Fruit fly (Drosophila melanogaster) whole organism, embryonic: ENCODE data around the gene Actn.
A peak's percentile ranks its signal among the peaks of the same experiment; 100 is the strongest.

ENCODE experiments used
- BEAF-32 ChIP-seq: fragments of 200-800 bp; sonication (Bioruptor generic); optimal IDR thresholded peaks from 3 replicates; lab custom pipeline; 2017; ENCODE audit warnings: missing biosample characterization, missing genetic modification characterization, mild to moderate bottlenecking, moderate library complexity, missing genetic modification reagents
- CG10543 ChIP-seq: fragments of 200-800 bp; sonication (Bioruptor generic); optimal IDR thresholded peaks from 3 replicates; lab custom pipeline; 2017; ENCODE audit warnings: missing biosample characterization, mild to moderate bottlenecking, missing genetic modification characterization, moderate library complexity
- CG12659 ChIP-seq: fragments of 200-800 bp; sonication (Bioruptor generic); optimal IDR thresholded peaks from 3 replicates; lab custom pipeline; 2017; ENCODE audit warnings: mild to moderate bottlenecking, missing biosample characterization, missing genetic modification reagents, missing genetic modification characterization
- CG13287 ChIP-seq: fragments of 200-800 bp; sonication (Bioruptor generic); IDR thresholded peaks from 2 replicates; pipeline ENCODE4 v1.3.6; 2022; ENCODE audit warnings: missing biosample characterization, missing genetic modification characterization; ENCODE audit not compliant: partially characterized antibody
- CG13894 ChIP-seq: fragments of 200-800 bp; sonication (Bioruptor generic); optimal IDR thresholded peaks from 3 replicates; lab custom pipeline; 2018; ENCODE audit warnings: missing biosample characterization, mild to moderate bottlenecking, missing genetic modification characterization, moderate library complexity
- CG15601 ChIP-seq: fragments of 200-800 bp; sonication (Bioruptor generic); optimal IDR thresholded peaks from 3 replicates; lab custom pipeline; 2019; ENCODE audit warnings: missing biosample characterization, mild to moderate bottlenecking, missing genetic modification characterization, moderate library complexity
- CG16813 ChIP-seq: fragments of 200-800 bp; sonication (Bioruptor generic); IDR thresholded peaks from 3 replicates; pipeline ENCODE4 v1.3.6; 2022; ENCODE audit warnings: missing biosample characterization, missing genetic modification characterization; ENCODE audit not compliant: partially characterized antibody
- CG17361 ChIP-seq: fragments of 200-800 bp; sonication (Bioruptor generic); IDR thresholded peaks from 3 replicates; pipeline ENCODE4 v1.3.6; 2022; ENCODE audit warnings: missing biosample characterization, missing genetic modification characterization
- CG2116 ChIP-seq: fragments of 200-800 bp; sonication (Bioruptor generic); optimal IDR thresholded peaks from 3 replicates; lab custom pipeline; 2018; ENCODE audit warnings: missing biosample characterization, mild to moderate bottlenecking, missing genetic modification characterization
- CG2678 ChIP-seq: fragments of 200-800 bp; sonication (Bioruptor generic); optimal IDR thresholded peaks from 3 replicates; lab custom pipeline; 2019; ENCODE audit warnings: missing biosample characterization, mild to moderate bottlenecking, missing genetic modification characterization, moderate library complexity
- CG2712 ChIP-seq: fragments of 200-800 bp; optimal IDR thresholded peaks from 3 replicates; lab custom pipeline; 2019; ENCODE audit warnings: missing biosample characterization, mild to moderate bottlenecking, missing genetic modification characterization, moderate library complexity
- CG31388 ChIP-seq: fragments of 200-800 bp; sonication (Bioruptor generic); optimal IDR thresholded peaks from 2 replicates; lab custom pipeline; 2016; ENCODE audit warnings: missing biosample characterization, missing genetic modification characterization
- CG3163 ChIP-seq: fragments of 200-800 bp; sonication (Bioruptor generic); optimal IDR thresholded peaks from 3 replicates; lab custom pipeline; 2016; ENCODE audit warnings: missing biosample characterization, missing genetic modification characterization
- CG34376 ChIP-seq: fragments of 200-800 bp; sonication (Bioruptor generic); optimal IDR thresholded peaks from 2 replicates; lab custom pipeline; 2018; ENCODE audit warnings: missing biosample characterization, mild to moderate bottlenecking, missing genetic modification characterization
- CG42726 ChIP-seq: fragments of 200-800 bp; sonication (Bioruptor generic); IDR thresholded peaks from 2 replicates; pipeline ENCODE4 v1.3.6; 2022; ENCODE audit warnings: missing biosample characterization, missing genetic modification characterization; ENCODE audit not compliant: partially characterized antibody
- CG6654 ChIP-seq: fragments of 200-800 bp; sonication (Bioruptor generic); optimal IDR thresholded peaks from 2 replicates; lab custom pipeline; 2017; ENCODE audit warnings: missing biosample characterization, mild to moderate bottlenecking, missing genetic modification characterization
- CG7963 ChIP-seq: fragments of 200-800 bp; sonication (Bioruptor generic); IDR thresholded peaks from 3 replicates; pipeline ENCODE4 v1.3.6; 2022; ENCODE audit warnings: missing biosample characterization, missing genetic modification characterization; ENCODE audit not compliant: partially characterized antibody
- CG9797 ChIP-seq: fragments of 200-800 bp; sonication (Bioruptor generic); optimal IDR thresholded peaks from 3 replicates; lab custom pipeline; 2018; ENCODE audit warnings: missing biosample characterization, mild to moderate bottlenecking, missing genetic modification characterization
- CoRest ChIP-seq: fragments of 200-800 bp; sonication (Bioruptor generic); optimal IDR thresholded peaks from 3 replicates; lab custom pipeline; 2018; ENCODE audit warnings: missing biosample characterization, mild to moderate bottlenecking, missing genetic modification characterization, moderate library complexity
- Ets65A ChIP-seq: fragments of 200-800 bp; sonication (Bioruptor generic); peaks from one replicate; lab custom pipeline; 2016; ENCODE audit warnings: missing biosample characterization, missing genetic modification characterization
- HLH4C ChIP-seq: fragments of 200-800 bp; sonication (Bioruptor generic); IDR thresholded peaks from 3 replicates; pipeline ENCODE4 v1.3.6; 2022; ENCODE audit warnings: missing biosample characterization, missing genetic modification characterization; ENCODE audit not compliant: partially characterized antibody
- Hand ChIP-seq: fragments of 200-800 bp; sonication (Bioruptor generic); optimal IDR thresholded peaks from 2 replicates; lab custom pipeline; 2017; ENCODE audit warnings: mild to moderate bottlenecking, missing biosample characterization, missing genetic modification reagents, missing genetic modification characterization
- Hey ChIP-seq: fragments of 200-800 bp; sonication (Bioruptor generic); optimal IDR thresholded peaks from 3 replicates; lab custom pipeline; 2018; ENCODE audit warnings: missing biosample characterization, mild to moderate bottlenecking, missing genetic modification characterization
- HmgZ ChIP-seq: fragments of 200-800 bp; sonication (Bioruptor generic); optimal IDR thresholded peaks from 2 replicates; lab custom pipeline; 2018; ENCODE audit warnings: missing biosample characterization, mild to moderate bottlenecking, missing genetic modification characterization
- Hsf ChIP-seq: fragments of 200-800 bp; sonication (Bioruptor generic); optimal IDR thresholded peaks from 3 replicates; lab custom pipeline; 2016; ENCODE audit warnings: missing biosample characterization, missing genetic modification characterization
- Jarid2 ChIP-seq: fragments of 200-800 bp; sonication (Bioruptor generic); optimal IDR thresholded peaks from 3 replicates; lab custom pipeline; 2017; ENCODE audit warnings: mild to moderate bottlenecking, missing biosample characterization, missing genetic modification reagents, missing genetic modification characterization
- Med ChIP-seq: fragments of 200-800 bp; sonication (Bioruptor generic); peaks from one replicate; lab custom pipeline; 2016; ENCODE audit warnings: missing biosample characterization, missing genetic modification characterization, mild to moderate bottlenecking, inconsistent platforms, moderate library complexity
- Pdp1 ChIP-seq, 2 experiments: fragments of 200-800 bp; sonication (Bioruptor generic); optimal IDR thresholded peaks; 3 replicates each; lab custom pipeline; 2016; ENCODE audit warnings: missing biosample characterization in 2 of 2, missing genetic modification characterization in 2 of 2, mild to moderate bottlenecking in 1 of 2, moderate library complexity in 1 of 2
- Sry-δ ChIP-seq: fragments of 200-800 bp; sonication (Bioruptor generic); optimal IDR thresholded peaks from 2 replicates; lab custom pipeline; 2016; ENCODE audit warnings: missing biosample characterization, missing genetic modification characterization
- ac ChIP-seq: fragments of 200-800 bp; sonication (Bioruptor generic); optimal IDR thresholded peaks from 3 replicates; lab custom pipeline; 2017; ENCODE audit warnings: missing biosample characterization, mild to moderate bottlenecking, missing genetic modification characterization
- gfzf ChIP-seq: fragments of 200-800 bp; sonication (Bioruptor generic); optimal IDR thresholded peaks from 2 replicates; lab custom pipeline; 2016; ENCODE audit warnings: missing biosample characterization, mild to moderate bottlenecking, missing genetic modification characterization, moderate library complexity
- kni ChIP-seq: fragments of 200-800 bp; sonication (Bioruptor generic); optimal IDR thresholded peaks from 3 replicates; lab custom pipeline; 2017; ENCODE audit warnings: mild to moderate bottlenecking, missing biosample characterization, missing genetic modification reagents, missing genetic modification characterization
- lab ChIP-seq: fragments of 200-800 bp; sonication (Bioruptor generic); optimal IDR thresholded peaks from 3 replicates; lab custom pipeline; 2017; ENCODE audit warnings: missing biosample characterization, missing genetic modification characterization, mild to moderate bottlenecking, moderate library complexity, missing genetic modification reagents
- mirr ChIP-seq: fragments of 200-800 bp; sonication (Bioruptor generic); optimal IDR thresholded peaks from 3 replicates; lab custom pipeline; 2018; ENCODE audit warnings: missing biosample characterization, mild to moderate bottlenecking, missing genetic modification characterization
- phol ChIP-seq: fragments of 200-800 bp; sonication (Bioruptor generic); optimal IDR thresholded peaks from 3 replicates; lab custom pipeline; 2018; ENCODE audit warnings: missing biosample characterization, mild to moderate bottlenecking, missing genetic modification characterization, moderate library complexity
- ranshi ChIP-seq: fragments of 200-800 bp; sonication (Bioruptor generic); IDR thresholded peaks from 2 replicates; pipeline ENCODE4 v1.3.6; 2022; ENCODE audit warnings: missing biosample characterization, missing genetic modification characterization
- repo ChIP-seq: fragments of 200-800 bp; sonication (Bioruptor generic); optimal IDR thresholded peaks from 2 replicates; lab custom pipeline; 2016; ENCODE audit warnings: missing biosample characterization, missing genetic modification characterization
- sd ChIP-seq: fragments of 200-800 bp; sonication (Bioruptor generic); optimal IDR thresholded peaks from 3 replicates; lab custom pipeline; 2018; ENCODE audit warnings: missing biosample characterization, mild to moderate bottlenecking, missing genetic modification characterization, moderate library complexity
- sens ChIP-seq: fragments of 200-800 bp; sonication (Bioruptor generic); peaks from one replicate; lab custom pipeline; 2016; ENCODE audit warnings: missing biosample characterization, missing genetic modification characterization
- seq ChIP-seq: fragments of 200-800 bp; sonication (Bioruptor generic); IDR thresholded peaks from 2 replicates; pipeline ENCODE4 v1.3.6; 2022; ENCODE audit warnings: missing biosample characterization, missing genetic modification characterization
- zen2 ChIP-seq: fragments of 200-800 bp; sonication (Bioruptor generic); IDR thresholded peaks from 3 replicates; pipeline ENCODE4 v1.3.6; 2022; ENCODE audit warnings: missing biosample characterization, missing genetic modification characterization; ENCODE audit not compliant: partially characterized antibody

The Actn gene

DNA sequence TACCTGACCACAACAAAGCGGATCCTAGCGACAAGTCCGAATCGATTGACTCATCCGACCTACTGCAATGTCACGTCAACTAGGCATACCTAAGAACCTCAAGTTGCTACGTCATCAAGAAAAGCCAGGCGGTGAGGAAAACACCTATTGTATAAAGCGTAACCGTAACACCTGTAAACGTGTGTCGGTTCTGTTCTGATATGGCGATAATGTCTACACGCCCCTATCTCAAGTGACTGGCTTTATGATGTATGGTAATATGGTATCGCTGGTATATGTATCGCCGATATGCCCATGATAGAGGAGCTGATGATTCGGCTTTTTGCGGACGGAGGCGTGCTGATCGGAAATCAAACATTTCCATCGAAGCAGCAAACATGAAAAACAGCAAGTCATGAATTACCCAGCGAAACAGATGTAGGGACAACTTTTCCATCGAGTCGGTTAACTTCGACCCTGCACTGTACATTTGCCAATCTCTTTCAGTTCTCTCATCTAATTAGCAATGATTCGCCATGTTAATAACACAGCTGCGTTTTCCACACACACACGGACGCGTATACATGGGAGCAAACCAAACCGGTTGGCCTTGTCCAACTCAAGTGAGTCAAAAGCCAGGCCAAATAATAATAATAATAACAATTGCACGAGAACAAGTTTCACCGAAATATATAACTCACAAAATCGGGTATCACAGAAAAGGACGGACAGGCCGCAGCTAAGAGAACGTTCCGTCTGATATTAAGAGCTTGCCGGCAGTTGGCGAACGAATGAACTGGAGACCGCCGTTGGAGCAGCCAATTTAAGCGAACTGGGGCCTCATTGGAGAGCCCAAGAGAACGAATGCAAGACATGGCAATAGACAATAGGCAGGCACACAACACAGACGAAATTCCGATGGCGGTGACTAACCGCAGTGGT lies 27.9 kb upstream of the Actn start (continued):
- TF ChIP-seq Med (GFP tag; lab: Kevin White, UChicago), result peak; percentile 9
- TF ChIP-seq kni (GFP tag; lab: Kevin White, UChicago), result peak; percentile 53
- TF ChIP-seq mirr (GFP tag; lab: Kevin White, UChicago), result peak; percentile 43
- no peak for TF ChIP-seq Ets65A (GFP tag; lab: Kevin White, UChicago)
- no peak for TF ChIP-seq CG10543 (GFP tag; lab: Kevin White, UChicago)
- TF ChIP-seq Hey (tag; lab: Kevin White, UChicago), result peak; percentile 6
- peak; percentile 40 for TF ChIP-seq lab (GFP tag; lab: Kevin White, UChicago)

DNA sequence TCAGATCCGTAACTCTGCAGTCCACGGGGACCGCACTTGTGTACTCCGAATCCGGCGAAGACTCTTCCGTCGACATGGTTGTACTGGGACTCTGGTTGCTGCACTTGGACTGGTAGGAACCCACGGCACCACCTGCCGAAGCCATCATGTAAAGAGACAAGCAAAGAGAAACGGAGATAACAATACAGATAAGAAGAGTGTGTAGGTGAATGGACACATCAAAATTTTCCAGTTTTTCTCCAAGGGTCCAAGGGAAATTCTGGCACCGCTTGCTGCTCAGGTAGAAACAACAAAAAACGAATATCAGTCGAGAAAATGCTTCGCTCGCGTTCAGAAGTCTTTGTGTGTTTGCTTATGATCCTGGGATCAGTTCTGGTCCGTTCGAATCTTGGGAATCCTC lies 26.2 kb upstream of the Actn start, which contains the start of gene CG4194:
Gene CG4194, plus strand, starts transcription at position 301 of the 400 bp plus-strand sequence.
- TF ChIP-seq CG6654 (no peak), ac (GFP tag; lab: Kevin White, UChicago) (peak; percentile 8), ranshi (GFP tag; lab: Robert Waterston, UW) (no peak), CoRest (tag; lab: Kevin White, UChicago) (no peak), CG3163 (peak; percentile 50)

DNA sequence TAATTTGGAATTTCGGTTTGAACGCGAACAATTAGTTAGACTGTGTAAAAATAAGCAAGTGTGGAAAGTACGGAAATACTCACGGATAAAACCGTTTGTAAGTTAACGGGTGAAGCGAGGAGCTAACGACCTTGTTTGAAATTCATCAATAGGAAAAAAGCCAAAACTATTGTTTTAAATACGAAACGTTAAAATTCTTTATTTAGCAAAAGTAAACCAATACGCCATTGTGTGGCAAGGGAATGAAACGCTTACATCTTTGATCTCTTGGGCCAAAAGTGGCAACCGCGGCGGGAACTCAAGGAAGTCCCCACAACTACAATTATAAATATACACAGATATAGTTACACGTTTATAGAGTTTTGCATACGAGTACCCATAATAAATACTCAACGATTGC lies 24.1 kb upstream of the Actn start, which contains the start of gene CG14054:
Gene CG14054, minus strand, starts transcription at position 101 of the 400 bp plus-strand sequence.
- no peak for TF ChIP-seq CG31388 (GFP tag; lab: Kevin White, UChicago)
- peak; percentile 24 for TF ChIP-seq sens
- TF ChIP-seq seq (GFP tag; lab: Robert Waterston, UW), result no peak
- TF ChIP-seq, all 482 proteins: peak for 1

DNA sequence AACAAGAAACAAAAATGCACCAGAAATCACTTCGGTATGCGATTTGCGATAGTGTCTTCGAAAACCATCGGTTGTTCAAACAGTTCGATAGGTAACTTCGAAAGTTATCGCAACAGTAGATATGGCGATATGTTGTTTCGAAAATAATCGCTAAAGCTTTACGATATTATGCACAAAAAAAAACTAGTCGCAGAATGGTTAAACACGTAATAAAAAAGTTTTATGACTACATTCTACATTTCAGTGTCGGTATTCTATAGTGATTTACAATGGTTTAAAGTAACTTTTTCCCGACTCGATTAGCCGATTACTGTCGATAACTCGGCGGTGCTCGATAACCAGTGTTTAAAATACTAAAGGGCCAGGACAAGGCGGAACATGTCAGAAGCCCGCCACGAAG lies 23.0 kb upstream of the Actn start, which contains the start of gene CG4281:
Gene CG4281, minus strand, starts transcription at position 70 of the 400 bp plus-strand sequence.
- TF ChIP-seq Jarid2 (GFP tag; lab: Kevin White, UChicago) (no peak), Hsf (GFP tag; lab: Kevin White, UChicago) (peak; percentile 12), BEAF-32 (GFP tag; lab: Kevin White, UChicago) (peak; percentile 88), CG2678 (tag; lab: Kevin White, UChicago) (peak; percentile 4), zen2 (GFP tag; lab: Robert Waterston, UW) (peak; percentile 95), Sry-δ (GFP tag; lab: Kevin White, UChicago) (peak; percentile 82), CG12659 (peak; percentile 40), CG42726 (GFP tag; lab: Robert Waterston, UW) (peak; percentile 61; the same call in 1 of the 2 replicates), HLH4C (GFP tag; lab: Robert Waterston, UW) (peak; percentile 97), CG7963 (GFP tag; lab: Robert Waterston, UW) (peak; percentile 87), Pdp1 (GFP tag; optimal IDR thresholded peaks at IDR 0.05; lab: Kevin White, UChicago) (peak in 1 of 2 experiments; percentile 1), CG15601 (tag; lab: Kevin White, UChicago) (no peak), CG2712 (tag; lab: Kevin White, UChicago) (peak; percentile 22), gfzf (GFP tag; lab: Kevin White, UChicago) (peak; percentile 24), HmgZ (tag; lab: Kevin White, UChicago) (peak; percentile 44), Hand (no peak), phol (tag; lab: Kevin White, UChicago) (peak; percentile 46), repo (no peak), CG13287 (peak; percentile 99), CG16813 (GFP tag; lab: Robert Waterston, UW) (peak; percentile 88), CG34376 (peak; percentile 7), CG17361 (GFP tag; lab: Robert Waterston, UW) (0 out of 3 replicates have a peak, but pooled peaks have one; percentile 18), sd (tag; lab: Kevin White, UChicago) (peak; percentile 80), CG9797 (peak; percentile 22), CG2116 (GFP tag; lab: Kevin White, UChicago) (peak; percentile 80), CG13894 (tag; lab: Kevin White, UChicago) (peak; percentile 2)
